Worm (Caenorhabditis elegans): ENCODE results near the gene F58A6.9.

- TF ChIP-seq lin-15B (tag; optimal IDR thresholded peaks at IDR 0.05) (no peak), fos-1 (tag; optimal IDR thresholded peaks at IDR 0.05) (no peak), skn-1 (tag; optimal IDR thresholded peaks at IDR 0.05) (no peak)
Observed at ce11 chrII:5200987-5201582, 42.4 kb upstream of the F58A6.9 start.

All from whole organism, L3 larva.